In the genomic region with DNA sequence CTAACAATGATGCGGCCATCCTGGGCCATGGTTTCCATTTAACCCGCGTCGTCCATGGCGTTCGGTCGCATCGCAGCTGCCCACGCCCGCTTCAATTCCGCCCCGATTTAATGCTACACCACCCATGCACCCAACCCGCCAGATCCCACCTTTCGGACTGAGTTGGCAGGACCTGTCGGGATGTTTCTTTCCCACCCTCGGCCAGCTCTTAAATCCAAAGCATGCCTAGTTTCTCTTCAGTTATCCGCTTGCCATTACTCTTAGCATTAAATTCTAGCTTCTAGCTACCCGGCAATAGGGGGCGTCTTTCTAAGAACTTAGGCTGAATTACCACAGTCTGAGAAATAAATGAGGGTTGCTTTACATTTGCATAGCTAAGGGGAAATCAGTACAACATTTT, we compare ENCODE assay signal across 1 fruit fly cellular context.
TF ChIP-seq lines count a peak whose summit lies in the region.

No protein-coding gene starts in this region.

TF ChIP-seq in whole organism, embryonic, 481 proteins besides CTCF, POLR2A, EP300 and RAD21 (continued from another document and continues in another):
- TF ChIP-seq Rx (GFP tag; IDR thresholded peaks at IDR 0.05; lab: Robert Waterston, UW) = no peak
- no peak for TF ChIP-seq prd (optimal IDR thresholded peaks at IDR 0.05; lab: Kevin White, UChicago)
- TF ChIP-seq prd (GFP tag; IDR thresholded peaks at IDR 0.05; lab: Robert Waterston, UW) = no peak
- TF ChIP-seq Nf-YC (tag; optimal IDR thresholded peaks at IDR 0.05; lab: Kevin White, UChicago) = peak; percentile 81
- TF ChIP-seq CG12071 (GFP tag; optimal IDR thresholded peaks at IDR 0.05; lab: Kevin White, UChicago) = peak; percentile 38
- no peak for TF ChIP-seq sqz (GFP tag; optimal IDR thresholded peaks at IDR 0.05; lab: Kevin White, UChicago)
- TF ChIP-seq CG17912 (GFP tag; optimal IDR thresholded peaks at IDR 0.05; lab: Kevin White, UChicago) = no peak
- TF ChIP-seq CG10267 (tag; optimal IDR thresholded peaks at IDR 0.05; lab: Kevin White, UChicago) = peak; percentile 19
- TF ChIP-seq CG9876 (GFP tag; optimal IDR thresholded peaks at IDR 0.05; lab: Kevin White, UChicago) = no peak
- no peak for TF ChIP-seq Sox102F (GFP tag; optimal IDR thresholded peaks at IDR 0.05; lab: Kevin White, UChicago)
- no peak for TF ChIP-seq CG12236 (GFP tag; optimal IDR thresholded peaks at IDR 0.05; lab: Kevin White, UChicago)
- TF ChIP-seq CG10431 (GFP tag; optimal IDR thresholded peaks at IDR 0.05; lab: Kevin White, UChicago) = no peak
- no peak for TF ChIP-seq CG10366 (GFP tag; IDR thresholded peaks at IDR 0.05; lab: Robert Waterston, UW)
- TF ChIP-seq ems (GFP tag; optimal IDR thresholded peaks at IDR 0.05; lab: Kevin White, UChicago) = no peak
- no peak for TF ChIP-seq Stat92E (GFP tag; optimal IDR thresholded peaks at IDR 0.05; lab: Kevin White, UChicago)
- peak; percentile 22 for TF ChIP-seq btn (GFP tag; optimal IDR thresholded peaks at IDR 0.05; lab: Kevin White, UChicago)
- no peak for TF ChIP-seq CG14860 (GFP tag; IDR thresholded peaks at IDR 0.05; lab: Robert Waterston, UW; ENCODE audit: partially characterized antibody)
- TF ChIP-seq sc (optimal IDR thresholded peaks at IDR 0.05; lab: Kevin White, UChicago) = no peak
- TF ChIP-seq sc (GFP tag; optimal IDR thresholded peaks at IDR 0.05; lab: Kevin White, UChicago) = no peak
- TF ChIP-seq CG9215 (GFP tag; IDR thresholded peaks at IDR 0.05; lab: Robert Waterston, UW) = no peak
- TF ChIP-seq Trl (optimal IDR thresholded peaks at IDR 0.05; lab: Kevin White, UChicago) = peak; percentile 23 to 60
- TF ChIP-seq Trl (GFP tag; optimal IDR thresholded peaks at IDR 0.05; lab: Kevin White, UChicago) = peak; percentile 44
- TF ChIP-seq HLH4C (GFP tag; IDR thresholded peaks at IDR 0.05; lab: Robert Waterston, UW; ENCODE audit: partially characterized antibody) = no peak
- no peak for TF ChIP-seq hb (GFP tag; IDR thresholded peaks at IDR 0.05; lab: Robert Waterston, UW; ENCODE audit: partially characterized antibody)
- no peak for TF ChIP-seq E2f1 (GFP tag; IDR thresholded peaks at IDR 0.05; lab: Robert Waterston, UW)
- TF ChIP-seq ac (GFP tag; optimal IDR thresholded peaks at IDR 0.05; lab: Kevin White, UChicago) = peak; percentile 32
- TF ChIP-seq CG15514 (GFP tag; optimal IDR thresholded peaks at IDR 0.05; lab: Kevin White, UChicago) = peak; percentile 35
- TF ChIP-seq klu (GFP tag; IDR thresholded peaks at IDR 0.05; lab: Robert Waterston, UW) = no peak
- TF ChIP-seq CG3163 (GFP tag; optimal IDR thresholded peaks at IDR 0.05; lab: Kevin White, UChicago) = peak; percentile 96
- TF ChIP-seq Dad (GFP tag; optimal IDR thresholded peaks at IDR 0.05; lab: Kevin White, UChicago) = no peak
- no peak for TF ChIP-seq CG4404 (GFP tag; IDR thresholded peaks at IDR 0.05; lab: Robert Waterston, UW)
- TF ChIP-seq corto (GFP tag; optimal IDR thresholded peaks at IDR 0.05; lab: Kevin White, UChicago) = no peak
- TF ChIP-seq CG34224 (GFP tag; IDR thresholded peaks at IDR 0.05; lab: Robert Waterston, UW; ENCODE audit: partially characterized antibody) = no peak
- TF ChIP-seq dimm (GFP tag; IDR thresholded peaks at IDR 0.05; lab: Robert Waterston, UW) = no peak
- TF ChIP-seq gem (tag; optimal IDR thresholded peaks at IDR 0.05; lab: Kevin White, UChicago) = no peak
- no peak for TF ChIP-seq rib (GFP tag; IDR thresholded peaks at IDR 0.05; lab: Robert Waterston, UW)
- TF ChIP-seq tup (GFP tag; optimal IDR thresholded peaks at IDR 0.05; lab: Kevin White, UChicago) = no peak
- TF ChIP-seq pnt (GFP tag; optimal IDR thresholded peaks at IDR 0.05; lab: Kevin White, UChicago) = no peak
- TF ChIP-seq CG1832 (GFP tag; optimal IDR thresholded peaks at IDR 0.05; lab: Kevin White, UChicago) = no peak
- 0 out of 2 replicates have a peak, but pooled peaks have one; percentile 7 for TF ChIP-seq stc (GFP tag; IDR thresholded peaks at IDR 0.05; lab: Robert Waterston, UW)
- no peak for TF ChIP-seq CG2712 (tag; optimal IDR thresholded peaks at IDR 0.05; lab: Kevin White, UChicago)
- TF ChIP-seq mirr (GFP tag; optimal IDR thresholded peaks at IDR 0.05; lab: Kevin White, UChicago) = peak; percentile 27
- TF ChIP-seq CG32532 (GFP tag; IDR thresholded peaks at IDR 0.05; lab: Robert Waterston, UW) = peak; percentile 47; the same call in 1 of the 2 replicates
- TF ChIP-seq CG16863 (GFP tag; optimal IDR thresholded peaks at IDR 0.05; lab: Kevin White, UChicago) = no peak
- no peak for TF ChIP-seq Myb (GFP tag; optimal IDR thresholded peaks at IDR 0.05; lab: Kevin White, UChicago)
- no peak for TF ChIP-seq CG2889 (GFP tag; IDR thresholded peaks at IDR 0.05; lab: Robert Waterston, UW)
- TF ChIP-seq zfh2 (GFP tag; optimal IDR thresholded peaks at IDR 0.05; lab: Kevin White, UChicago) = no peak
- TF ChIP-seq CG31441 (GFP tag; IDR thresholded peaks at IDR 0.05; lab: Robert Waterston, UW) = no peak
- TF ChIP-seq E2f2 (GFP tag; IDR thresholded peaks at IDR 0.05; lab: Robert Waterston, UW) = no peak
- TF ChIP-seq CG16815 (GFP tag; optimal IDR thresholded peaks at IDR 0.05; lab: Kevin White, UChicago) = no peak
- TF ChIP-seq B-H2 (GFP tag; optimal IDR thresholded peaks at IDR 0.05; lab: Kevin White, UChicago) = no peak
- TF ChIP-seq CG33213 (GFP tag; optimal IDR thresholded peaks at IDR 0.05; lab: Kevin White, UChicago) = no peak
- no peak for TF ChIP-seq sim (GFP tag; IDR thresholded peaks at IDR 0.05; lab: Robert Waterston, UW)
- peak; percentile 14 for TF ChIP-seq Asciz (GFP tag; optimal IDR thresholded peaks at IDR 0.05; lab: Kevin White, UChicago)
- TF ChIP-seq CG8388 (GFP tag; optimal IDR thresholded peaks at IDR 0.05; lab: Kevin White, UChicago) = peak; percentile 18
- TF ChIP-seq so (GFP tag; IDR thresholded peaks at IDR 0.05; lab: Robert Waterston, UW) = 0 out of 3 replicates have a peak, but pooled peaks have one; percentile 13
- no peak for TF ChIP-seq shn (GFP tag; optimal IDR thresholded peaks at IDR 0.05; lab: Kevin White, UChicago)
- TF ChIP-seq pfk (GFP tag; optimal IDR thresholded peaks at IDR 0.05; lab: Kevin White, UChicago) = peak; percentile 23
- TF ChIP-seq CG18599 (GFP tag; optimal IDR thresholded peaks at IDR 0.05; lab: Kevin White, UChicago) = peak; percentile 39
- TF ChIP-seq CG9797 (GFP tag; optimal IDR thresholded peaks at IDR 0.05; lab: Kevin White, UChicago) = no peak
- no peak for TF ChIP-seq MBD-R2 (GFP tag; IDR thresholded peaks at IDR 0.05; lab: Robert Waterston, UW)
- TF ChIP-seq Sry-β (GFP tag; optimal IDR thresholded peaks at IDR 0.05; lab: Kevin White, UChicago) = no peak
- no peak for TF ChIP-seq knrl (GFP tag; IDR thresholded peaks at IDR 0.05; lab: Robert Waterston, UW; ENCODE audit: partially characterized antibody)
- no peak for TF ChIP-seq pzg (GFP tag; optimal IDR thresholded peaks at IDR 0.05; lab: Kevin White, UChicago)
- peak; percentile 19 for TF ChIP-seq CG7271 (tag; optimal IDR thresholded peaks at IDR 0.05; lab: Kevin White, UChicago)
- no peak for TF ChIP-seq CG16779 (GFP tag; IDR thresholded peaks at IDR 0.05; lab: Robert Waterston, UW)
- no peak for TF ChIP-seq CG14050 (GFP tag; IDR thresholded peaks at IDR 0.05; lab: Robert Waterston, UW)
- TF ChIP-seq Pdp1 (GFP tag; optimal IDR thresholded peaks at IDR 0.05; lab: Kevin White, UChicago) = no peak
- no peak for TF ChIP-seq CG7372 (GFP tag; IDR thresholded peaks at IDR 0.05; lab: Robert Waterston, UW)
- TF ChIP-seq HmgZ (tag; optimal IDR thresholded peaks at IDR 0.05; lab: Kevin White, UChicago) = no peak
- no peak for TF ChIP-seq CG9817 (tag; optimal IDR thresholded peaks at IDR 0.05; lab: Kevin White, UChicago)
- TF ChIP-seq cad (GFP tag; optimal IDR thresholded peaks at IDR 0.05; lab: Kevin White, UChicago) = no peak
- TF ChIP-seq pb (GFP tag; optimal IDR thresholded peaks at IDR 0.05; lab: Kevin White, UChicago) = no peak
- no peak for TF ChIP-seq CG12769 (tag; optimal IDR thresholded peaks at IDR 0.05; lab: Kevin White, UChicago)
- TF ChIP-seq CG7839 (tag; optimal IDR thresholded peaks at IDR 0.05; lab: Kevin White, UChicago) = no peak
- no peak for TF ChIP-seq usp (GFP tag; optimal IDR thresholded peaks at IDR 0.05; lab: Kevin White, UChicago)
- no peak for TF ChIP-seq yki (optimal IDR thresholded peaks at IDR 0.05; lab: Kevin White, UChicago)
- TF ChIP-seq CG18764 (GFP tag; optimal IDR thresholded peaks at IDR 0.05; lab: Kevin White, UChicago) = no peak
- TF ChIP-seq phol (tag; optimal IDR thresholded peaks at IDR 0.05; lab: Kevin White, UChicago) = no peak
- TF ChIP-seq salm (tag; optimal IDR thresholded peaks at IDR 0.05; lab: Kevin White, UChicago) = no peak
- peak; percentile 28 for TF ChIP-seq Sox100B (GFP tag; optimal IDR thresholded peaks at IDR 0.05; lab: Kevin White, UChicago)
- no peak for TF ChIP-seq NC2β (GFP tag; optimal IDR thresholded peaks at IDR 0.05; lab: Kevin White, UChicago)
- no peak for TF ChIP-seq CG7745 (tag; optimal IDR thresholded peaks at IDR 0.05; lab: Kevin White, UChicago)
- no peak for TF ChIP-seq CG11723 (GFP tag; optimal IDR thresholded peaks at IDR 0.05; lab: Kevin White, UChicago)
- no peak for TF ChIP-seq chif (GFP tag; optimal IDR thresholded peaks at IDR 0.05; lab: Kevin White, UChicago)
- TF ChIP-seq BEAF-32 (GFP tag; optimal IDR thresholded peaks at IDR 0.05; lab: Kevin White, UChicago) = no peak
- TF ChIP-seq sr (GFP tag; IDR thresholded peaks at IDR 0.05; lab: Robert Waterston, UW) = no peak
- peak; percentile 7 for TF ChIP-seq az2 (GFP tag; optimal IDR thresholded peaks at IDR 0.05; lab: Kevin White, UChicago)
- TF ChIP-seq CG3065 (GFP tag; optimal IDR thresholded peaks at IDR 0.05; lab: Kevin White, UChicago) = no peak
- no peak for TF ChIP-seq Gsc (GFP tag; IDR thresholded peaks at IDR 0.05; lab: Robert Waterston, UW)
- TF ChIP-seq da (GFP tag; optimal IDR thresholded peaks at IDR 0.05; lab: Kevin White, UChicago) = no peak
- no peak for TF ChIP-seq Dref (GFP tag; IDR thresholded peaks at IDR 0.05; lab: Robert Waterston, UW)
- no peak for TF ChIP-seq CG11398 (GFP tag; optimal IDR thresholded peaks at IDR 0.05; lab: Kevin White, UChicago)
- TF ChIP-seq Oli (tag; optimal IDR thresholded peaks at IDR 0.05; lab: Kevin White, UChicago) = no peak
- TF ChIP-seq Xrp1 (GFP tag; IDR thresholded peaks at IDR 0.05; lab: Robert Waterston, UW) = no peak
- TF ChIP-seq CG33557 (GFP tag; optimal IDR thresholded peaks at IDR 0.05; lab: Kevin White, UChicago) = peak; percentile 27
- TF ChIP-seq MTF-1 (GFP tag; optimal IDR thresholded peaks at IDR 0.05; lab: Kevin White, UChicago; ENCODE audit: borderline replicate concordance) = peak; percentile 9
- TF ChIP-seq Ets97D (GFP tag; optimal IDR thresholded peaks at IDR 0.05; lab: Kevin White, UChicago) = no peak
- no peak for TF ChIP-seq HLH3B (GFP tag; IDR thresholded peaks at IDR 0.05; lab: Robert Waterston, UW)
- peak; percentile 5 for TF ChIP-seq CG6854 (GFP tag; optimal IDR thresholded peaks at IDR 0.05; lab: Kevin White, UChicago)
- TF ChIP-seq Dip2 (GFP tag; IDR thresholded peaks at IDR 0.05; lab: Robert Waterston, UW) = no peak
- no peak for TF ChIP-seq CG17612 (GFP tag; IDR thresholded peaks at IDR 0.05; lab: Robert Waterston, UW)
- no peak for TF ChIP-seq br (optimal IDR thresholded peaks at IDR 0.05; lab: Kevin White, UChicago)
- no peak for TF ChIP-seq fd3F (GFP tag; optimal IDR thresholded peaks at IDR 0.05; lab: Kevin White, UChicago)
- no peak for TF ChIP-seq org-1 (GFP tag; optimal IDR thresholded peaks at IDR 0.05; lab: Kevin White, UChicago)
- TF ChIP-seq eve (GFP tag; optimal IDR thresholded peaks at IDR 0.05; lab: Kevin White, UChicago) = no peak
- TF ChIP-seq Bgb (GFP tag; IDR thresholded peaks at IDR 0.05; lab: Robert Waterston, UW; ENCODE audit: partially characterized antibody) = no peak
- TF ChIP-seq tin (GFP tag; optimal IDR thresholded peaks at IDR 0.05; lab: Kevin White, UChicago) = no peak
- no peak for TF ChIP-seq Usf (GFP tag; optimal IDR thresholded peaks at IDR 0.05; lab: Kevin White, UChicago)
- no peak for TF ChIP-seq tx (GFP tag; optimal IDR thresholded peaks at IDR 0.05; lab: Kevin White, UChicago)
- TF ChIP-seq gce (GFP tag; IDR thresholded peaks at IDR 0.05; lab: Robert Waterston, UW) = no peak
- peak; percentile 2 for TF ChIP-seq CG12104 (GFP tag; optimal IDR thresholded peaks at IDR 0.05; lab: Kevin White, UChicago)
- peak; percentile 95 for TF ChIP-seq CG14965 (GFP tag; optimal IDR thresholded peaks at IDR 0.05; lab: Kevin White, UChicago; ENCODE audit: borderline replicate concordance)
- TF ChIP-seq CG32772 (GFP tag; IDR thresholded peaks at IDR 0.05; lab: Robert Waterston, UW) = no peak
- peak; percentile 52 for TF ChIP-seq pros (GFP tag; optimal IDR thresholded peaks at IDR 0.05; lab: Kevin White, UChicago)
- no peak for TF ChIP-seq Ada2b (GFP tag; IDR thresholded peaks at IDR 0.05; lab: Robert Waterston, UW)
- no peak for TF ChIP-seq Fer2 (tag; optimal IDR thresholded peaks at IDR 0.05; lab: Kevin White, UChicago)
- no peak for TF ChIP-seq sug (tag; optimal IDR thresholded peaks at IDR 0.05; lab: Kevin White, UChicago)
- TF ChIP-seq zf30C (GFP tag; optimal IDR thresholded peaks at IDR 0.05; lab: Kevin White, UChicago) = no peak
- no peak for TF ChIP-seq run (tag; optimal IDR thresholded peaks at IDR 0.05; lab: Kevin White, UChicago)
- no peak for TF ChIP-seq CG14710 (tag; optimal IDR thresholded peaks at IDR 0.05; lab: Kevin White, UChicago)
- TF ChIP-seq CG13775 (GFP tag; optimal IDR thresholded peaks at IDR 0.05; lab: Kevin White, UChicago) = no peak
- TF ChIP-seq croc (GFP tag; conservative IDR thresholded peaks at IDR 0.05; lab: Robert Waterston, UW) = no peak
- peak; percentile 33 for TF ChIP-seq Deaf1 (tag; optimal IDR thresholded peaks at IDR 0.05; lab: Kevin White, UChicago)
- no peak for TF ChIP-seq vnd (GFP tag; IDR thresholded peaks at IDR 0.05; lab: Robert Waterston, UW; ENCODE audit: partially characterized antibody)
- no peak for TF ChIP-seq Med (GFP tag; lab: Kevin White, UChicago)
- TF ChIP-seq HLHmδ (GFP tag; optimal IDR thresholded peaks at IDR 0.05; lab: Kevin White, UChicago) = no peak
- TF ChIP-seq CG4854 (GFP tag; optimal IDR thresholded peaks at IDR 0.05; lab: Kevin White, UChicago) = no peak
- TF ChIP-seq row (GFP tag; IDR thresholded peaks at IDR 0.05; lab: Robert Waterston, UW) = no peak
- no peak for TF ChIP-seq CG8478 (optimal IDR thresholded peaks at IDR 0.05; lab: Kevin White, UChicago)
- TF ChIP-seq zen (tag; optimal IDR thresholded peaks at IDR 0.05; lab: Kevin White, UChicago) = peak; percentile 5
- TF ChIP-seq CG3838 (GFP tag; optimal IDR thresholded peaks at IDR 0.05; lab: Kevin White, UChicago) = no peak
- no peak for TF ChIP-seq Fer3 (tag; optimal IDR thresholded peaks at IDR 0.05; lab: Kevin White, UChicago)
- no peak for TF ChIP-seq CG10321 (GFP tag; IDR thresholded peaks at IDR 0.05; lab: Robert Waterston, UW)
